Fruit fly (Drosophila melanogaster): ENCODE results near the gene betaTub85D.

betaTub85D gene

dm6 chr3R:9434543-9435407, 24.7 kb upstream of the betaTub85D start (continued):
- TF ChIP-seq ems (GFP tag; optimal IDR thresholded peaks at IDR 0.05): no peak
- TF ChIP-seq da (GFP tag; optimal IDR thresholded peaks at IDR 0.05): peak; percentile 8
- TF ChIP-seq dmrt11E (tag; optimal IDR thresholded peaks at IDR 0.05): peak; percentile 59
- peak; percentile 91 for TF ChIP-seq CG18599 (GFP tag; optimal IDR thresholded peaks at IDR 0.05)
- TF ChIP-seq CG11504 (tag; optimal IDR thresholded peaks at IDR 0.05): peak; percentile 91
- TF ChIP-seq Elba2 (GFP tag; optimal IDR thresholded peaks at IDR 0.05): no peak
- TF ChIP-seq Fer2 (tag; optimal IDR thresholded peaks at IDR 0.05): peak; percentile 80
- TF ChIP-seq CG13296 (GFP tag; optimal IDR thresholded peaks at IDR 0.05): peak; percentile 88
- TF ChIP-seq CG17802 (tag; optimal IDR thresholded peaks at IDR 0.05): peak; percentile 35
- no peak for TF ChIP-seq Dp (GFP tag; optimal IDR thresholded peaks at IDR 0.05)
- peak; percentile 35 for TF ChIP-seq grn (GFP tag; optimal IDR thresholded peaks at IDR 0.05)
- TF ChIP-seq BEAF-32 (GFP tag; optimal IDR thresholded peaks at IDR 0.05): no peak
- peak; percentile 91 for TF ChIP-seq unpg (GFP tag; optimal IDR thresholded peaks at IDR 0.05)
- peak; percentile 69 for TF ChIP-seq p53 (GFP tag; optimal IDR thresholded peaks at IDR 0.05)
- TF ChIP-seq Stat92E (GFP tag; optimal IDR thresholded peaks at IDR 0.05): no peak
- TF ChIP-seq CG7987 (GFP tag; optimal IDR thresholded peaks at IDR 0.05): peak; percentile 6
- TF ChIP-seq chif (GFP tag; optimal IDR thresholded peaks at IDR 0.05): peak; percentile 78 to 80
- TF ChIP-seq CG13894 (tag; optimal IDR thresholded peaks at IDR 0.05): peak; percentile 69
- peak; percentile 66 for TF ChIP-seq Deaf1 (tag; optimal IDR thresholded peaks at IDR 0.05)
- TF ChIP-seq CG10565 (GFP tag; optimal IDR thresholded peaks at IDR 0.05): no peak
- TF ChIP-seq lilli (GFP tag; optimal IDR thresholded peaks at IDR 0.05): peak; percentile 86
- TF ChIP-seq CG32532 (GFP tag; IDR thresholded peaks at IDR 0.05): peak; percentile 90
- TF ChIP-seq Nf-YC (tag; optimal IDR thresholded peaks at IDR 0.05): peak; percentile 74
- TF ChIP-seq CG3281 (GFP tag; optimal IDR thresholded peaks at IDR 0.05): peak; percentile 87
- TF ChIP-seq CG17829 (tag; optimal IDR thresholded peaks at IDR 0.05): peak; percentile 83
- peak; percentile 88 for TF ChIP-seq CG6854 (GFP tag; optimal IDR thresholded peaks at IDR 0.05)
- TF ChIP-seq mld (GFP tag; IDR thresholded peaks at IDR 0.05; ENCODE audit: partially characterized antibody): no peak
- no peak for TF ChIP-seq dan (GFP tag; IDR thresholded peaks at IDR 0.05)
- peak; percentile 60; the same call in 1 of the 2 replicates for TF ChIP-seq rib (GFP tag; IDR thresholded peaks at IDR 0.05)
- peak; percentile 36 for TF ChIP-seq Jarid2 (GFP tag; optimal IDR thresholded peaks at IDR 0.05)
- no peak for TF ChIP-seq tll (GFP tag; optimal IDR thresholded peaks at IDR 0.05)
- peak; percentile 92 for TF ChIP-seq PHDP (tag; optimal IDR thresholded peaks at IDR 0.05)
- TF ChIP-seq zf30C (GFP tag; optimal IDR thresholded peaks at IDR 0.05): peak; percentile 36
- TF ChIP-seq gcm2 (GFP tag; optimal IDR thresholded peaks at IDR 0.05): peak; percentile 51
- no peak for TF ChIP-seq pfk (GFP tag; optimal IDR thresholded peaks at IDR 0.05)
- TF ChIP-seq CG16813 (GFP tag; IDR thresholded peaks at IDR 0.05; ENCODE audit: partially characterized antibody): no peak
- TF ChIP-seq jing (GFP tag; optimal IDR thresholded peaks at IDR 0.05): no peak
- TF ChIP-seq sqz (GFP tag; optimal IDR thresholded peaks at IDR 0.05): peak; percentile 82
- TF ChIP-seq CG7839 (tag; optimal IDR thresholded peaks at IDR 0.05): peak; percentile 84
- TF ChIP-seq oc (tag; optimal IDR thresholded peaks at IDR 0.05): peak; percentile 69
- peak; percentile 68 for TF ChIP-seq cas (GFP tag; IDR thresholded peaks at IDR 0.05)
- TF ChIP-seq lmd (GFP tag; IDR thresholded peaks at IDR 0.05): peak; percentile 84
- TF ChIP-seq CG14710 (tag; optimal IDR thresholded peaks at IDR 0.05): peak; percentile 67
- TF ChIP-seq pita (GFP tag; optimal IDR thresholded peaks at IDR 0.05): no peak
- TF ChIP-seq ranshi (GFP tag; IDR thresholded peaks at IDR 0.05): peak; percentile 88; the same call in 1 of the 2 replicates
- peak; percentile 17; the same call in 1 of the 3 replicates for TF ChIP-seq CG11560 (tag; IDR thresholded peaks at IDR 0.05)
- TF ChIP-seq CG12219 (GFP tag; optimal IDR thresholded peaks at IDR 0.05): peak; percentile 72

Measured in whole organism, embryonic.